Worm (Caenorhabditis elegans) whole organism, L2 larva: ENCODE data around the gene ugt-61.
A peak's percentile ranks its signal among the peaks of the same experiment; 100 is the strongest.

Experiments used
- F13H6.1 ChIP-seq: sonication (generic microtip); optimal IDR thresholded peaks from 2 replicates; lab custom pipeline; 2016; ENCODE audit warnings: missing genetic modification characterization, missing compliant biosample characterization
- R02D3.7 ChIP-seq: fragments of 150-350 bp; optimal IDR thresholded peaks from 2 replicates; lab custom pipeline; 2014; ENCODE audit warnings: missing biosample characterization, missing genetic modification characterization
- Y55F3AM.14 ChIP-seq: fragments of 200-800 bp; sonication (Bioruptor generic); optimal IDR thresholded peaks from 2 replicates; lab custom pipeline; 2018; ENCODE audit warnings: mild to moderate bottlenecking, missing genetic modification characterization, missing compliant biosample characterization
- ZK546.5 ChIP-seq: sonication (generic microtip); optimal IDR thresholded peaks from 2 replicates; lab custom pipeline; 2017; ENCODE audit warnings: missing biosample characterization, missing genetic modification characterization
- aly-2 ChIP-seq: fragments of 150-350 bp; optimal IDR thresholded peaks from 2 replicates; lab custom pipeline; 2014; ENCODE audit warnings: missing biosample characterization, missing genetic modification characterization
- blmp-1 ChIP-seq: sonication (generic microtip); optimal IDR thresholded peaks from 2 replicates; lab custom pipeline; 2017; ENCODE audit warnings: missing genetic modification characterization, mild to moderate bottlenecking, missing compliant biosample characterization, antibody characterized with exemption, moderate library complexity; ENCODE audit not compliant: insufficient read depth
- crh-2 ChIP-seq: sonication (generic microtip); optimal IDR thresholded peaks from 2 replicates; lab custom pipeline; 2017; ENCODE audit warnings: missing biosample characterization, missing genetic modification characterization
- dmd-4 ChIP-seq: sonication (generic microtip); optimal IDR thresholded peaks from 2 replicates; lab custom pipeline; 2017; ENCODE audit warnings: missing biosample characterization, missing genetic modification characterization
- elt-3 ChIP-seq: sonication (generic microtip); optimal IDR thresholded peaks from 2 replicates; lab custom pipeline; 2017; ENCODE audit warnings: missing biosample characterization, missing genetic modification characterization
- fos-1 ChIP-seq: fragments of 150-350 bp; optimal IDR thresholded peaks from 2 replicates; lab custom pipeline; 2014; ENCODE audit warnings: missing biosample characterization, missing genetic modification characterization
- gmeb-1 ChIP-seq: fragments of 150-350 bp; optimal IDR thresholded peaks from 2 replicates; lab custom pipeline; 2014; ENCODE audit warnings: missing biosample characterization, missing genetic modification characterization
- lin-11 ChIP-seq: fragments of 150-350 bp; sonication (generic microtip); optimal IDR thresholded peaks from 2 replicates; lab custom pipeline; 2014; ENCODE audit warnings: missing biosample characterization, missing genetic modification characterization, inconsistent platforms, mixed read lengths
- lsy-2 ChIP-seq, 2 experiments: fragments of 150-350 bp in 1 of 2; sonication (generic microtip) in 1 of 2; optimal IDR thresholded peaks; 2 replicates each; lab custom pipeline; 2014 to 2017; ENCODE audit warnings: missing biosample characterization in 2 of 2, missing genetic modification characterization in 2 of 2
- mab-5 ChIP-seq: fragments of 150-350 bp; optimal IDR thresholded peaks from 2 replicates; lab custom pipeline; 2014; ENCODE audit warnings: missing biosample characterization, missing genetic modification characterization
- mbf-1 ChIP-seq: sonication (generic microtip); optimal IDR thresholded peaks from 2 replicates; lab custom pipeline; 2017; ENCODE audit warnings: missing biosample characterization, missing genetic modification characterization
- nhr-11 ChIP-seq: fragments of 150-350 bp; optimal IDR thresholded peaks from 2 replicates; lab custom pipeline; 2014; ENCODE audit warnings: missing biosample characterization, missing genetic modification characterization
- nhr-129 ChIP-seq: fragments of 150-350 bp; optimal IDR thresholded peaks from 2 replicates; lab custom pipeline; 2014; ENCODE audit warnings: missing biosample characterization, missing genetic modification characterization
- nhr-25 ChIP-seq: fragments of 150-350 bp; sonication (generic microtip); optimal IDR thresholded peaks from 3 replicates; lab custom pipeline; 2014; ENCODE audit warnings: missing biosample characterization, missing genetic modification characterization
- nhr-6 ChIP-seq: fragments of 150-350 bp; optimal IDR thresholded peaks from 2 replicates; lab custom pipeline; 2014; ENCODE audit warnings: missing biosample characterization, missing genetic modification characterization
- nhr-77 ChIP-seq: fragments of 150-350 bp; optimal IDR thresholded peaks from 2 replicates; lab custom pipeline; 2014; ENCODE audit warnings: missing biosample characterization, missing genetic modification characterization
- sem-4 ChIP-seq: fragments of 150-350 bp; optimal IDR thresholded peaks from 2 replicates; lab custom pipeline; 2014; ENCODE audit warnings: missing biosample characterization, missing genetic modification reagents, missing genetic modification characterization
- skn-1 ChIP-seq: sonication (generic microtip); optimal IDR thresholded peaks from 2 replicates; lab custom pipeline; 2017; ENCODE audit warnings: missing biosample characterization, missing genetic modification characterization
- sma-9 ChIP-seq, 2 experiments: fragments of 150-350 bp in 1 of 2; sonication (generic microtip) in 1 of 2; optimal IDR thresholded peaks; 2 replicates each; lab custom pipeline; 2014 to 2016; ENCODE audit warnings: missing genetic modification characterization in 2 of 2, mild to moderate bottlenecking in 1 of 2, missing biosample characterization in 1 of 2, missing compliant biosample characterization in 1 of 2, missing genetic modification reagents in 1 of 2, moderate library complexity in 1 of 2
- snpc-4 ChIP-seq: fragments of 150-350 bp; optimal IDR thresholded peaks from 2 replicates; lab custom pipeline; 2014; ENCODE audit warnings: missing biosample characterization, missing genetic modification characterization
- unc-39 ChIP-seq: fragments of 150-350 bp; optimal IDR thresholded peaks from 2 replicates; lab custom pipeline; 2014; ENCODE audit warnings: missing biosample characterization, missing genetic modification characterization
- unc-55 ChIP-seq: fragments of 150-350 bp; sonication (generic microtip); optimal IDR thresholded peaks from 3 replicates; lab custom pipeline; 2014; ENCODE audit warnings: missing biosample characterization, missing genetic modification reagents, missing genetic modification characterization
- unc-62 ChIP-seq: fragments of 150-350 bp; optimal IDR thresholded peaks from 2 replicates; lab custom pipeline; 2014; ENCODE audit warnings: missing biosample characterization, missing genetic modification reagents, missing genetic modification characterization
- zag-1 ChIP-seq: fragments of 150-350 bp; optimal IDR thresholded peaks from 2 replicates; lab custom pipeline; 2014; ENCODE audit warnings: missing biosample characterization, missing genetic modification characterization
- ztf-1 ChIP-seq: fragments of 200-800 bp; sonication (Bioruptor generic); conservative IDR thresholded peaks from 2 replicates; pipeline ENCODE4 v1.3.6; 2022; ENCODE audit warnings: missing genetic modification characterization, missing compliant biosample characterization
- ztf-11 ChIP-seq: sonication (generic microtip); optimal IDR thresholded peaks from 2 replicates; lab custom pipeline; 2017; ENCODE audit warnings: missing biosample characterization, missing genetic modification characterization

ugt-61 gene

DNA sequence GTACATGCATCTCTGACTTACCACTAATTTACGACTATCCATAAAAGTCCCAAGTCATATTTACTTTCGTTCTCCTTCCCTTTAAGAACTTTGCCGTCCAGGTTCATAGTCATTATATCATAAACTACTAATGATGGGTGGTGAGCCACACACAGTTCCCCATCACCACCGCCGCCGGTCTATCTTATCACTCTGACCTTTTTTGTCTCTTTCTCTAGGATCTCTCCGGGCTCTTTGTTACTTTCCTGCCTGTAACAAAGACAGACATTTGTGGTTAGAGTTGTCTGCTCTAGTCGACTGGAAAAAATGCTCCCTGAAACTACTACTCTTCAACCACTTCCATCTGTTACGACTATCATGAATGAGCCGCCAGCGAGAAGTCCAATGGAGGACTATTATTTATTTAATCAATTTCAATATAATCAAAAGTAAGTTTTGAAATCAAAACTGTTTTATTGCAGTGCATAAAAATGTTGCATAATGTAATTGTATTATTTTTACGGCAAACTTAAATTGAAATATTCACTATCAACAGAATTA lies 28.3 kb downstream of the ugt-61 start, which contains the start of gene elt-7:
TSS of gene elt-7 (plus strand) at position 263 of the 540 bp plus-strand sequence.
- TF ChIP-seq fos-1 (tag; lab: Kevin White, UChicago) (peak; percentile 50), nhr-6 (tag; lab: Kevin White, UChicago) (no peak)
- TF ChIP-seq, all 48 proteins: peak for 1

DNA sequence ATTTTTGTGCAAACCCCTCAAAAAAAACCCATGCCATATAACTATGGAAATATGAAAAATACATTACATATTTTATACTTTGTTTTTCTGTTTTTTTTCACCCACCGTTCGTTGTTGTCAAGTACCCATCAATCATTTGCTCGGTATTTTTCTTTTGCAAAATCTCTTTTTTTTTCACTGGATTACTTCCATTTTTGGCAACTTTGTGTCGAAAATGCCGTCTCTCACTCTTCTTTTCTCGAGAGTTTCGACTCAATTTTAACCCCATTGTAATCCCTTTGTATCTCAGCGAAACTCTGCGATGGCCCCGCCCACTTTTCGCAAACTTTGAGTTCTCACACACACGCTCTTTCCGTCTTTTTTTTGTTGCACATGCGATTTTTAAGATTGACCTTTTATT lies 32.9 kb downstream of the ugt-61 start:
- no peak for TF ChIP-seq R02D3.7
- peak; percentile 74 for TF ChIP-seq unc-55
- no peak for TF ChIP-seq unc-39 (tag; lab: Kevin White, UChicago)
- TF ChIP-seq mab-5, result peak; percentile 78
- TF ChIP-seq aly-2 (tag; lab: Kevin White, UChicago), result no peak
- TF ChIP-seq elt-3 (tag; lab: Kevin White, UChicago), result no peak
- TF ChIP-seq dmd-4, result no peak
- peak; percentile 97 for TF ChIP-seq Y55F3AM.14 (GFP tag; lab: Kevin White, UChicago)
- TF ChIP-seq, all 48 proteins: peak for 3

DNA sequence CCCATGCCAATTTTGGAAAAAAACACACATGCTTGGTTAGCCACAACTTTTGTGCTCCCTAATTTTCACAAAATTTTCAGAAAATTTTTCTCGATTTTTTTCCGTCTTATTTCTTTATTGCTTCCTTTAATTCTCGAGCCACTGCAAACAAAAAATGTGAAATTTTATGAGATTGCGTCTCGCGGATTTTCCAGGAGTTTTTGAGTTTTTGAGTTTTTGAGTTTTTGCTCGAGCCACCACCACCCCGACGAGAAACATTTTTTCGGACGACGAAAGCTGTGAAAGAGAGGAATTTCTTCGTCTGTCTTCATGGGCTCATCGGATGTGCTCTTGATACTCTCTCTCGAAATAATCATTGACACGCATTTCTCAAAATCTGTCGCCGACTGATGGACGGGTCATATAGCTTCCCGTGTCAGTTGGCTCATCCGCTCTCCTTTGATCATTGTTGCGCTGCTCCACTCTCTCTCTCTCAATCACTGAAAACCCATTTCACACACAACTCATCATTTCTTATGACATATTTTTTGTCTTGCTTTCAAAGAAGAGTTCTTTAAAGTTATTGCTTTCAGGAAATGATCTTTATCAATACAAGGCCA lies 35.3 kb downstream of the ugt-61 start, which contains the start of gene C18G1.1:
TSS of gene C18G1.1 (plus strand) at position 573 of the 599 bp plus-strand sequence.
- no peak for TF ChIP-seq nhr-25 (tag; lab: Kevin White, UChicago)
- TF ChIP-seq ZK546.5, result no peak
- no peak for TF ChIP-seq gmeb-1
- peak; percentile 11 for TF ChIP-seq F13H6.1 (tag; lab: Kevin White, UChicago)
- TF ChIP-seq skn-1 (tag; lab: Kevin White, UChicago), result no peak
- peak; percentile 68 for TF ChIP-seq nhr-129
- TF ChIP-seq ztf-1 (GFP tag; lab: Robert Waterston, UW), result no peak
- TF ChIP-seq sma-9 (GFP tag; optimal IDR thresholded peaks at IDR 0.05; lab: Kevin White, UChicago), result peak; percentile 33
- TF ChIP-seq sma-9 (tag; optimal IDR thresholded peaks at IDR 0.05; lab: Kevin White, UChicago), result no peak

DNA sequence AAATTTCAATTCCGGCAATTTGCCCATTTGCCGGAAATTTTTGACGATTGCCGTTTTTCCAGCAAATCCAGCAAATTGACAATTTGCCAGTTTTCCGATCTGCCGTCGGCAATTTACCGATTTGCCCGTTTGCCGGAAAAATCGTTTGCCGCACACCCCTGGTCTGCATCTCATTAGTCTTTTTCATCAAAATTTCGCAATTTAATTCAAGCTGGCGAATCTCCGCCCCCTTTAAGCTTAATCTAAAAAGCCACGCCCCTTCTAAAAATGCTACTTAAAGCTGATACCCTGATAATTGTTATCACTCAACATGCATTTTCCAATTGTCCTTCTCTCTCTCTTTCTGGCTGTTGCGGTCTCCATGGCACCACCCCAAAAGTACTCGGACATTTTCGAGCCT lies 41.1 kb downstream of the ugt-61 start, which contains the start of gene Y60C6A.1:
TSS of gene Y60C6A.1 (plus strand) at position 301 of the 400 bp plus-strand sequence.
- no peak for TF ChIP-seq ztf-1 (GFP tag; lab: Robert Waterston, UW)

DNA sequence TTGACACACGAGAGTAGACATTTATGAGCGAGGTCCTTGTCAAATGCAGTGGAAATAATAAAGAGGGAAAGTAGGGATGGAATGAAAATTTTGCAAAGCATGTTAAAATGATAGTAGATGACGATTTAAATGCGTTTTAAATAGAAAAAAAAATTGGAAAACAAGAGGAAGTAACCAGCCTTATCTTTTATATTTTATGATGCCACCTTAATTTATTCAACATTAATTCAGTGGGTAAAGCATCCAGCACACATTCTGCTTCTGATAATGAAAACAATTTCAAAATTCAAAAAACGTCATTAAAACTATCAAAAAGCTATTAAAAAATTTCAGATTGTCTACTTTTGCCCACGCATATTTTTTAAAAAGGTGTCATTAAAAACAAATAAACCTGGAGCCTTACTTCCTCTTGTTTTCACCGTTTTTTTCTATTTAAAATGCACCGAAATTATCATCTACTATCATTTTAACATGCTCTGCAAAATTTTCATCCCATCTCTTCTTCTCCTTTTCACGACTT lies 43.2 kb downstream of the ugt-61 start, which contains the start of the genes Y60C6A.2 and Y60C6A.3:
TSS of gene Y60C6A.2 (minus strand) at position 101 of the 520 bp plus-strand sequence.
TSS of gene Y60C6A.3 (plus strand) at position 470 of the 520 bp plus-strand sequence.
- no peak for TF ChIP-seq sem-4
- TF ChIP-seq, all 48 proteins: peak for 0

DNA sequence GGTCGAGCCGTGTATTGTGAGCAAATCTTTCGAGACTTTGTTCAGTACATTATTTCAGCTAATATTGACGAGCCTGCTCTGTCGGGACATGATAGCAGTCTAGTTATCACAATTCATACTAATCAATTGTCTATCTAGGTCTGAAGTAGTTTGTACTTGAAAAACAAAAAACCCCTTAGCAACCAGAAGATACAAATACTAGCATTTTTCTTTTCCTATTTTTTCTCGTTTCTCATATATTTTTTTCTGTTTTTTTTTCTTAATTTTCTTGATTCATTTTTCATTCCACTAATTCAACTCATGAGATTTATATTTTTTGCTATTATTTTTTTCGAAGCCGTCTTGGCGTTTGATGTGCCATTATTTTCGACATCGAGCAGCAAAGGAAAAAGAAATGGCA lies 44.9 kb downstream of the ugt-61 start, which contains the start of gene R02F11.9:
TSS of gene R02F11.9 (plus strand) at position 301 of the 400 bp plus-strand sequence.
- TF ChIP-seq lsy-2 (tag; optimal IDR thresholded peaks at IDR 0.05; lab: Kevin White, UChicago) (no peak), mbf-1 (tag; lab: Kevin White, UChicago) (no peak), unc-55 (no peak), sem-4 (no peak), unc-62 (GFP tag; lab: Kevin White, UChicago) (no peak), mab-5 (no peak), nhr-6 (tag; lab: Kevin White, UChicago) (no peak), aly-2 (tag; lab: Kevin White, UChicago) (no peak), nhr-77 (tag; lab: Kevin White, UChicago) (no peak), nhr-11 (tag; lab: Kevin White, UChicago) (no peak), nhr-129 (no peak), ztf-11 (tag; lab: Kevin White, UChicago) (no peak), blmp-1 (tag; lab: Kevin White, UChicago) (no peak), zag-1 (no peak), nhr-25 (tag; lab: Kevin White, UChicago) (no peak), lin-11 (no peak)

DNA sequence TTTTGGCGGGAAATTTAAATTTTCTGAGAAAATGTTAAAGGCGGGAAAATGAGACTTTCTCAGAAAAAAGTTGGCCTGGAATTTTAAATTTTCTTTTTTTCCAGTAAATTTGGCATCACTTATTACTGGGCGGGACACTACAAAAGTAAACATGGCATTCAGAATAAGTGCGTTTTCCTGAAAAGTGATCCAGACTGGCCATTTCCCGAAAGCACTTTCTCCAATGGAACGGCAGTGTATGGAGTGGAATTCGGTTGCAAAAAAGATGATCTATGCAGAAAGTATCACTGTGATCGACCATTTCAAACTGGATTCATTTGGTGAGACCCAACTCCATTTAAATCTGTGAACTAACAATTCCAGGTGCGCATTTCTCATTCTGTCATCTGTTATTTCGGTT lies 45.6 kb downstream of the ugt-61 start:
- TF ChIP-seq nhr-6 (tag; lab: Kevin White, UChicago) (no peak), unc-62 (GFP tag; lab: Kevin White, UChicago) (no peak), zag-1 (no peak), unc-55 (no peak), crh-2 (tag; lab: Kevin White, UChicago) (no peak), snpc-4 (tag; lab: Kevin White, UChicago) (no peak), lsy-2 (tag; optimal IDR thresholded peaks at IDR 0.05; lab: Kevin White, UChicago) (no peak)
